Fruit fly (Drosophila melanogaster) whole organism, prepupa: ENCODE results near the gene Oseg4.

ENCODE experiments used
- CG10631 ChIP-seq: fragments of 200-800 bp; sonication (Bioruptor generic); optimal IDR thresholded peaks from 2 replicates; lab custom pipeline; 2016; ENCODE audit warnings: missing biosample characterization, missing genetic modification characterization
- CG10669 ChIP-seq: fragments of 200-800 bp; sonication (Bioruptor generic); optimal IDR thresholded peaks from 3 replicates; lab custom pipeline; 2018; ENCODE audit warnings: missing biosample characterization, mild to moderate bottlenecking, missing genetic modification characterization, moderate library complexity
- CG11294 ChIP-seq: fragments of 200-800 bp; sonication (Bioruptor generic); IDR thresholded peaks from 2 replicates; pipeline ENCODE4 v1.3.6; 2022; ENCODE audit warnings: missing biosample characterization, missing genetic modification characterization
- CG11762 ChIP-seq: fragments of 200-800 bp; sonication (Bioruptor generic); optimal IDR thresholded peaks from 3 replicates; lab custom pipeline; 2016; ENCODE audit warnings: missing biosample characterization, missing genetic modification characterization; ENCODE audit not compliant: insufficient read depth
- CG11902 ChIP-seq: fragments of 200-800 bp; sonication (Bioruptor generic); optimal IDR thresholded peaks from 3 replicates; lab custom pipeline; 2016; ENCODE audit warnings: missing biosample characterization, missing genetic modification characterization
- CG1621 ChIP-seq: fragments of 200-800 bp; sonication (Bioruptor generic); optimal IDR thresholded peaks from 3 replicates; lab custom pipeline; 2018; ENCODE audit warnings: missing biosample characterization, mild to moderate bottlenecking, missing genetic modification characterization
- CG3032 ChIP-seq: fragments of 200-800 bp; optimal IDR thresholded peaks from 2 replicates; lab custom pipeline; 2019; ENCODE audit warnings: missing biosample characterization, mild to moderate bottlenecking, missing genetic modification characterization, moderate library complexity
- CG31627 ChIP-seq: fragments of 200-800 bp; sonication (Bioruptor generic); optimal IDR thresholded peaks from 3 replicates; lab custom pipeline; 2016; ENCODE audit warnings: missing biosample characterization, missing genetic modification characterization
- CG32006 ChIP-seq: fragments of 200-800 bp; sonication (Bioruptor generic); optimal IDR thresholded peaks from 3 replicates; lab custom pipeline; 2017; ENCODE audit warnings: missing biosample characterization, mild to moderate bottlenecking, missing genetic modification characterization
- CG34406 ChIP-seq: fragments of 200-800 bp; sonication (Bioruptor generic); optimal IDR thresholded peaks from 3 replicates; lab custom pipeline; 2016; ENCODE audit warnings: missing biosample characterization, missing genetic modification characterization
- CG3919 ChIP-seq: fragments of 200-800 bp; sonication (Bioruptor generic); optimal IDR thresholded peaks from 3 replicates; lab custom pipeline; 2016; ENCODE audit warnings: missing biosample characterization, missing genetic modification characterization
- CG6163 ChIP-seq: fragments of 200-800 bp; sonication (Bioruptor generic); IDR thresholded peaks from 3 replicates; pipeline ENCODE4 v1.3.6; 2022; ENCODE audit warnings: missing biosample characterization, missing genetic modification characterization
- CG6276 ChIP-seq: fragments of 200-800 bp; sonication (Bioruptor generic); optimal IDR thresholded peaks from 2 replicates; lab custom pipeline; 2017; ENCODE audit warnings: missing biosample characterization, mild to moderate bottlenecking, missing genetic modification characterization
- CG6792 ChIP-seq: fragments of 200-800 bp; sonication (Bioruptor generic); optimal IDR thresholded peaks from 3 replicates; lab custom pipeline; 2016; ENCODE audit warnings: missing biosample characterization, missing genetic modification characterization
- CG6808 ChIP-seq: fragments of 200-800 bp; sonication (Bioruptor generic); optimal IDR thresholded peaks from 3 replicates; lab custom pipeline; 2017; ENCODE audit warnings: missing biosample characterization, missing genetic modification characterization, mild to moderate bottlenecking, moderate library complexity, missing genetic modification reagents
- CG7368 ChIP-seq: fragments of 200-800 bp; sonication (Bioruptor generic); optimal IDR thresholded peaks from 3 replicates; lab custom pipeline; 2016; ENCODE audit warnings: missing biosample characterization, missing genetic modification characterization
- CG8119 ChIP-seq: fragments of 200-800 bp; sonication (Bioruptor generic); IDR thresholded peaks from 3 replicates; pipeline ENCODE4 v1.3.6; 2022; ENCODE audit warnings: missing biosample characterization, missing genetic modification characterization
- CG8319 ChIP-seq: fragments of 200-800 bp; sonication (Bioruptor generic); optimal IDR thresholded peaks from 3 replicates; lab custom pipeline; 2016; ENCODE audit warnings: missing biosample characterization, missing genetic modification characterization
- CG8632 ChIP-seq: fragments of 200-800 bp; sonication (Bioruptor generic); optimal IDR thresholded peaks from 3 replicates; lab custom pipeline; 2016; ENCODE audit warnings: missing biosample characterization, missing genetic modification characterization
- CG9139 ChIP-seq: fragments of 200-800 bp; sonication (Bioruptor generic); optimal IDR thresholded peaks from 3 replicates; lab custom pipeline; 2017; ENCODE audit warnings: missing biosample characterization, mild to moderate bottlenecking, missing genetic modification characterization
- Eip75B ChIP-seq: fragments of 200-800 bp; sonication (Bioruptor generic); optimal IDR thresholded peaks from 3 replicates; lab custom pipeline; 2016; ENCODE audit warnings: missing biosample characterization, missing genetic modification characterization
- Eip78C ChIP-seq: fragments of 200-800 bp; sonication (Bioruptor generic); peaks from one replicate; lab custom pipeline; 2016; ENCODE audit warnings: missing biosample characterization, missing genetic modification characterization
- Eip93F ChIP-seq: fragments of 200-800 bp; sonication (Bioruptor generic); optimal IDR thresholded peaks from 2 replicates; lab custom pipeline; 2016; ENCODE audit warnings: missing biosample characterization, mild to moderate bottlenecking, missing genetic modification characterization
- Ets21C ChIP-seq: fragments of 200-800 bp; sonication (Bioruptor generic); optimal IDR thresholded peaks from 3 replicates; lab custom pipeline; 2016; ENCODE audit warnings: missing biosample characterization, missing genetic modification characterization
- Gug ChIP-seq: fragments of 200-800 bp; sonication (Bioruptor generic); IDR thresholded peaks from 2 replicates; pipeline ENCODE4 v1.3.6; 2022; ENCODE audit warnings: missing biosample characterization, missing genetic modification characterization
- Hr39 ChIP-seq: fragments of 200-800 bp; sonication (Bioruptor generic); optimal IDR thresholded peaks from 2 replicates; lab custom pipeline; 2016; ENCODE audit warnings: missing biosample characterization, missing genetic modification characterization
- Hr4 ChIP-seq: fragments of 200-800 bp; sonication (Bioruptor generic); optimal IDR thresholded peaks from 3 replicates; lab custom pipeline; 2016; ENCODE audit warnings: missing biosample characterization, missing genetic modification characterization
- Lpt ChIP-seq: fragments of 200-800 bp; sonication (Bioruptor generic); optimal IDR thresholded peaks from 3 replicates; lab custom pipeline; 2016; ENCODE audit warnings: missing biosample characterization, missing genetic modification characterization
- Met ChIP-seq: fragments of 200-800 bp; sonication (Bioruptor generic); optimal IDR thresholded peaks from 3 replicates; lab custom pipeline; 2016; ENCODE audit warnings: missing biosample characterization, missing genetic modification characterization
- OdsH ChIP-seq: fragments of 200-800 bp; sonication (Bioruptor generic); optimal IDR thresholded peaks from 3 replicates; lab custom pipeline; 2016; ENCODE audit warnings: missing biosample characterization, missing genetic modification characterization
- Sox102F ChIP-seq: fragments of 200-800 bp; sonication (Bioruptor generic); optimal IDR thresholded peaks from 2 replicates; lab custom pipeline; 2016; ENCODE audit warnings: missing biosample characterization, mild to moderate bottlenecking, missing genetic modification characterization
- achi ChIP-seq: fragments of 200-800 bp; sonication (Bioruptor generic); optimal IDR thresholded peaks from 3 replicates; lab custom pipeline; 2016; ENCODE audit warnings: missing biosample characterization, missing genetic modification characterization
- dac ChIP-seq: fragments of 200-800 bp; sonication (Bioruptor generic); optimal IDR thresholded peaks from 2 replicates; lab custom pipeline; 2017; ENCODE audit warnings: missing biosample characterization, mild to moderate bottlenecking, missing genetic modification characterization
- dsx ChIP-seq: fragments of 200-800 bp; optimal IDR thresholded peaks from 3 replicates; lab custom pipeline; 2019; ENCODE audit warnings: missing biosample characterization, mild to moderate bottlenecking, missing genetic modification characterization, moderate library complexity; ENCODE audit not compliant: poor library complexity, severe bottlenecking
- eg ChIP-seq: fragments of 200-800 bp; sonication (Bioruptor generic); IDR thresholded peaks from 3 replicates; pipeline ENCODE4 v1.3.6; 2022; ENCODE audit warnings: missing biosample characterization, missing genetic modification characterization
- esn ChIP-seq: fragments of 200-800 bp; sonication (Bioruptor generic); optimal IDR thresholded peaks from 2 replicates; lab custom pipeline; 2016; ENCODE audit warnings: missing biosample characterization, mild to moderate bottlenecking, missing genetic modification characterization, moderate library complexity
- fd85E ChIP-seq: fragments of 200-800 bp; sonication (Bioruptor generic); optimal IDR thresholded peaks from 3 replicates; lab custom pipeline; 2016; ENCODE audit warnings: missing biosample characterization, missing genetic modification characterization
- fkh ChIP-seq: fragments of 200-800 bp; sonication (Bioruptor generic); optimal IDR thresholded peaks from 3 replicates; lab custom pipeline; 2017; ENCODE audit warnings: missing biosample characterization, mild to moderate bottlenecking, missing genetic modification characterization, moderate library complexity
- lz ChIP-seq: fragments of 200-800 bp; sonication (Bioruptor generic); optimal IDR thresholded peaks from 3 replicates; lab custom pipeline; 2016; ENCODE audit warnings: missing biosample characterization, missing genetic modification characterization
- net ChIP-seq: fragments of 200-800 bp; sonication (Bioruptor generic); optimal IDR thresholded peaks from 3 replicates; lab custom pipeline; 2016; ENCODE audit warnings: missing biosample characterization, missing genetic modification characterization
- spab ChIP-seq: fragments of 200-800 bp; sonication (Bioruptor generic); optimal IDR thresholded peaks from 2 replicates; lab custom pipeline; 2017; ENCODE audit warnings: missing biosample characterization, mild to moderate bottlenecking, missing genetic modification characterization, missing genetic modification reagents
- ss ChIP-seq, 2 experiments: fragments of 200-800 bp; sonication (Bioruptor generic); optimal IDR thresholded peaks; 2 replicates in 1 of 2; 3 replicates in 1 of 2; lab custom pipeline; 2017 to 2018; ENCODE audit warnings: mild to moderate bottlenecking in 2 of 2, missing biosample characterization in 2 of 2, missing genetic modification characterization in 2 of 2, moderate library complexity in 1 of 2
- svp ChIP-seq: fragments of 200-800 bp; sonication (Bioruptor generic); peaks from one replicate; lab custom pipeline; 2016; ENCODE audit warnings: missing biosample characterization, missing genetic modification characterization
- topi ChIP-seq: fragments of 200-800 bp; sonication (Bioruptor generic); optimal IDR thresholded peaks from 3 replicates; lab custom pipeline; 2016; ENCODE audit warnings: missing biosample characterization, missing genetic modification characterization
- vri ChIP-seq: fragments of 200-800 bp; sonication (Bioruptor generic); optimal IDR thresholded peaks from 3 replicates; lab custom pipeline; 2016; ENCODE audit warnings: missing biosample characterization, mild to moderate bottlenecking, missing genetic modification characterization

Oseg4 gene

DNA sequence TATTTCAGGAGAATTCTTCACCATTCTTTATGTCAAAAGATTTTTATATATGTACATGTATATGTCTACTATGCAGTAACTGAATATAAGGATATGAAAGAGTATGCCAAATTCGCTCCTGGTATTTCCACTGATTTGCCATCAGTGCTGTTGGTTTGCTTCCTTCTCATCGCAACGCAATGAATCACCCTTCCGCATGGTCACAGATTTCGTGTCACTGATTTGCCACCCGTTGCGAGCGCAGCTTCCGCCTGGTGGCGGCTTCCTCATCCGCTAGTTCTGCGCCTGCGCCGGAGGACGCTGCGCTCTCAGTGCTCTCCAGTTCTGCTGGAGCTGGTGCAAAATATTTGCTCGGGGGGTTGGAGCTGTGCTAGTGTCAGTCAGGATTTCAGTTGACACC lies 12.7 kb upstream of the Oseg4 start (continued):
- TF ChIP-seq CG6792 (GFP tag; lab: Kevin White, UChicago) (no peak), CG11902 (no peak), esn (GFP tag; lab: Kevin White, UChicago) (peak; percentile 7), eg (no peak), Hr39 (GFP tag; lab: Kevin White, UChicago) (no peak), CG6163 (GFP tag; lab: Robert Waterston, UW) (no peak), CG1621 (no peak), Gug (no peak), fd85E (GFP tag; lab: Kevin White, UChicago) (no peak), CG8632 (GFP tag; lab: Kevin White, UChicago) (no peak), CG7368 (GFP tag; lab: Kevin White, UChicago) (no peak), OdsH (no peak), Eip93F (no peak), Ets21C (GFP tag; lab: Kevin White, UChicago) (no peak), CG11762 (GFP tag; lab: Kevin White, UChicago) (no peak), spab (GFP tag; lab: Kevin White, UChicago) (no peak), topi (GFP tag; lab: Kevin White, UChicago) (no peak)

DNA sequence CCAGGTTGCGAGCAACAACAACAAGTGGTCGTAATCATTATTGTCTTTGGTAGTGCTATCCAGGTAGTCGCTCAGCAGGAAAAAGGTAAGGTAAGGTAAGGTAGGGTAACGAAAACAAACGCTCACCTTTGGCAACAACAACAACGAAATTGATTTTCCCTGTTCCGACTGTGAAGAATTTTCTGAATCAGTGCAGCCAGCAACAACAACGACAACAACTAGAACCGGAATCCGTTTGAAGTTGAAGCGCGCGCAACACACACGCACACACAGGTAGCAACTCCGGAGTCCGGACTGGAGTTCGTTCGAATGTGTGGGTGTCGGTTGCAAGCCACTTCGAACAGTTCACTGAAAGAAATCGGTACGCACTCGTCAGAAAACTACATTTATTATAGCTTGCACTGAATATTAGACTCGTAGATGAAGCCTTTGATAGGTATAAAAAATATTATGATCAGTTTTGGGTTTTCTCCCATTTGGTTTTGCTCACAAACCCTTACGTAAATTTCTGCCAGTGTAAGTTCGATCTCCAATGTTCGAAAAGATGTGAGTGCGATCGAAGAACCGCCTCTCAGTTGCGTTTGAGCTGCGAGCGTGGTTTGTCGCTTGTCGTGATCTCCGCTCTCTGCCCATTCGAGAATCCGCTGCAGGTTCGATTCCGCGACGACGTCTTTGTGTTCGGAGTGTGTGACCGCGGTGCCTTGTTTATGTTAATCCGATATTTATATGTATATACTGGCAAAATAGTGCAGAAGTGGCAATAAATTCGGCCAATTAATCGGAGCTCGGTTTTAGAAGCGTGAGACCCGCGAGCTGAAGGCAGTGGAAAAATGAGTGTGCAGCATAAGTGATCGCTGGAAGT lies 11.0 kb upstream of the Oseg4 start, which contains the start of gene CG13921:
TSS of gene CG13921 (plus strand) at position 570 of the 862 bp plus-strand sequence.
- TF ChIP-seq Lpt (peak; percentile 99), achi (GFP tag; lab: Kevin White, UChicago) (peak; percentile 99), CG11902 (peak; percentile 99), Eip93F (peak; percentile 99), CG6808 (GFP tag; lab: Kevin White, UChicago) (peak; percentile 99), CG3919 (GFP tag; lab: Kevin White, UChicago) (peak; percentile 100), CG9139 (GFP tag; lab: Kevin White, UChicago) (peak; percentile 99), Eip78C (GFP tag; lab: Kevin White, UChicago) (peak; percentile 100), CG8632 (GFP tag; lab: Kevin White, UChicago) (peak; percentile 99), CG31627 (GFP tag; lab: Kevin White, UChicago) (peak; percentile 99), fkh (GFP tag; lab: Kevin White, UChicago) (peak; percentile 91), dac (GFP tag; lab: Kevin White, UChicago) (peak; percentile 99), CG32006 (peak; percentile 100), OdsH (peak; percentile 100), CG7368 (GFP tag; lab: Kevin White, UChicago) (peak; percentile 100), CG10631 (GFP tag; lab: Kevin White, UChicago) (peak; percentile 100), CG34406 (GFP tag; lab: Kevin White, UChicago) (peak; percentile 99), Hr4 (GFP tag; lab: Kevin White, UChicago) (peak; percentile 99), CG8119 (GFP tag; lab: Robert Waterston, UW) (peak; percentile 100), net (GFP tag; lab: Kevin White, UChicago) (peak; percentile 99), topi (GFP tag; lab: Kevin White, UChicago) (peak; percentile 100), Ets21C (GFP tag; lab: Kevin White, UChicago) (peak; percentile 99), CG3032 (peak; percentile 100), CG6163 (GFP tag; lab: Robert Waterston, UW) (peak; percentile 100), Eip75B (GFP tag; lab: Kevin White, UChicago) (peak; percentile 100), vri (GFP tag; lab: Kevin White, UChicago) (peak; percentile 99), CG1621 (peak; percentile 100), CG10669 (GFP tag; lab: Kevin White, UChicago) (peak; percentile 100), Met (peak; percentile 99), Hr39 (GFP tag; lab: Kevin White, UChicago) (peak; percentile 99), esn (GFP tag; lab: Kevin White, UChicago) (peak; percentile 100), fd85E (GFP tag; lab: Kevin White, UChicago) (peak; percentile 98), spab (GFP tag; lab: Kevin White, UChicago) (peak; percentile 100), CG6792 (GFP tag; lab: Kevin White, UChicago) (peak; percentile 100), svp (peak; percentile 100), CG11294 (GFP tag; lab: Robert Waterston, UW) (peak; percentile 99), lz (peak; percentile 100), ss (GFP tag; optimal IDR thresholded peaks at IDR 0.05; lab: Kevin White, UChicago) (peak; percentile 99), Sox102F (peak; percentile 99), Gug (peak; percentile 100), CG6276 (GFP tag; lab: Kevin White, UChicago) (peak; percentile 99), CG8319 (GFP tag; lab: Kevin White, UChicago) (peak; percentile 99), dsx (peak; percentile 99)
